Fruit fly (Drosophila melanogaster) Kc167 (cell line): Measurements from ENCODE around the gene CG31467.

Experiments
- Sin3A ChIP-seq: fragments of >200 bp; optimal IDR thresholded peaks from 2 replicates; lab custom pipeline; 2018; ENCODE audit warnings: missing external identifiers
- h ChIP-seq: fragments of >200 bp; optimal IDR thresholded peaks from 3 replicates; lab custom pipeline; 2018; ENCODE audit warnings: missing external identifiers
- insv ChIP-seq: fragments of >200 bp; optimal IDR thresholded peaks from 3 replicates; lab custom pipeline; 2018; ENCODE audit warnings: missing external identifiers
- psq ChIP-seq: fragments of >200 bp; optimal IDR thresholded peaks from 2 replicates; lab custom pipeline; 2017; ENCODE audit warnings: missing external identifiers
- ttk ChIP-seq: sonication (Bioruptor generic); optimal IDR thresholded peaks from 2 replicates; lab custom pipeline; 2017; ENCODE audit warnings: missing external identifiers

dm6 chr3R:10669950-10670349 is 36.7 kb downstream of the CG31467 start:
- TF ChIP-seq psq (lab: Kevin White, UChicago) (no peak), h (lab: Kevin White, UChicago) (no peak), insv (lab: Kevin White, UChicago) (no peak), ttk (no peak), Sin3A (lab: Kevin White, UChicago) (no peak)
